Worm (Caenorhabditis elegans): ENCODE measurements around the gene clh-4.

Gene clh-4

ce11 chrX:4128684-4129083 is 28.3 kb upstream of the clh-4 start:
- TF ChIP-seq nhr-77 (tag; optimal IDR thresholded peaks at IDR 0.05) = no peak
- TF ChIP-seq lsy-2 (tag; optimal IDR thresholded peaks at IDR 0.05) = no peak
- TF ChIP-seq R02D3.7 (tag; optimal IDR thresholded peaks at IDR 0.05) = no peak
- no peak for TF ChIP-seq alr-1 (tag; optimal IDR thresholded peaks at IDR 0.05)
- no peak for TF ChIP-seq unc-39 (tag; optimal IDR thresholded peaks at IDR 0.05)
- TF ChIP-seq sma-3 (GFP tag; optimal IDR thresholded peaks at IDR 0.05) = no peak
- TF ChIP-seq ceh-82 (tag; optimal IDR thresholded peaks at IDR 0.05) = no peak
- TF ChIP-seq gmeb-1 (tag; optimal IDR thresholded peaks at IDR 0.05) = no peak
- TF ChIP-seq nhr-25 (tag; optimal IDR thresholded peaks at IDR 0.05) = no peak
- TF ChIP-seq nhr-21 (tag; optimal IDR thresholded peaks at IDR 0.05) = no peak
- TF ChIP-seq snpc-4 (tag; optimal IDR thresholded peaks at IDR 0.05) = no peak
- no peak for TF ChIP-seq lin-13 (GFP tag; optimal IDR thresholded peaks at IDR 0.05)
- no peak for TF ChIP-seq sma-9 (GFP tag; optimal IDR thresholded peaks at IDR 0.05)
- no peak for TF ChIP-seq sma-9 (tag; optimal IDR thresholded peaks at IDR 0.05)
- no peak for TF ChIP-seq mdl-1 (tag; optimal IDR thresholded peaks at IDR 0.05)
- TF ChIP-seq lin-11 (tag; optimal IDR thresholded peaks at IDR 0.05) = no peak
- no peak for TF ChIP-seq elt-3 (tag; optimal IDR thresholded peaks at IDR 0.05)

ce11 chrX:4125165-4125803 is 24.9 kb upstream of the clh-4 start:
- TF ChIP-seq aly-2 (tag; optimal IDR thresholded peaks at IDR 0.05) (no peak), ztf-4 (tag; optimal IDR thresholded peaks at IDR 0.05) (no peak), nhr-237 (tag; optimal IDR thresholded peaks at IDR 0.05) (no peak), gmeb-1 (tag; optimal IDR thresholded peaks at IDR 0.05) (no peak), F13H6.1 (tag; optimal IDR thresholded peaks at IDR 0.05) (no peak), nhr-129 (tag; optimal IDR thresholded peaks at IDR 0.05) (no peak), alr-1 (tag; optimal IDR thresholded peaks at IDR 0.05) (no peak), peb-1 (tag; optimal IDR thresholded peaks at IDR 0.05) (no peak), nhr-12 (tag; optimal IDR thresholded peaks at IDR 0.05) (no peak), mab-5 (tag; optimal IDR thresholded peaks at IDR 0.05) (no peak), lsy-2 (tag; optimal IDR thresholded peaks at IDR 0.05) (no peak), lin-39 (tag; optimal IDR thresholded peaks at IDR 0.05) (no peak), skn-1 (tag; optimal IDR thresholded peaks at IDR 0.05) (no peak), nhr-25 (tag; optimal IDR thresholded peaks at IDR 0.05) (no peak), crh-2 (tag; optimal IDR thresholded peaks at IDR 0.05) (no peak), nhr-11 (tag; optimal IDR thresholded peaks at IDR 0.05) (no peak), nhr-23 (tag; optimal IDR thresholded peaks at IDR 0.05) (no peak)

DNA sequence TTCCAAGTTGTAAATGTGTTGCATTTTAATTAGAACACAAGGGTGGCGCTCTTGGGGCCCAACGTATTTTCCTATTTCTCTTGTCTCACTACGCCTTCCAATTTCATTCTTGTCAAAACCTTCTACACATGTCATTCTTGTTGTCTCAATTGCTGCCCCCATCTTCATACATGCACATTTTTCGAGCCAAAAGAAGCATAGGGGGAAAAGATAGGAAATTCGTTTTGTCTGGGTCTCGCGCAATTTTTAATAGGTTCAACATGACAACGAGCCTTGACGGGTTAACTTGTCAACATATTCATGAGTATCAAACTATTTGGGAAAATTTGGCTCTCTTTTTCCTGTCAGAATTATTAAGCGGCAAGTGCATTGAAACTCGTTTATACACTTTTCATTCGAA is 23.0 kb upstream of the clh-4 start:
- no peak for TF ChIP-seq sma-3 (GFP tag; optimal IDR thresholded peaks at IDR 0.05)
- TF ChIP-seq ama-1 (optimal IDR thresholded peaks at IDR 0.05) = no peak
- no peak for TF ChIP-seq ztf-1 (GFP tag; conservative IDR thresholded peaks at IDR 0.05)
- no peak for TF ChIP-seq mab-5 (tag; optimal IDR thresholded peaks at IDR 0.05)
- TF ChIP-seq nhr-12 (tag; optimal IDR thresholded peaks at IDR 0.05) = no peak
- TF ChIP-seq lin-11 (tag; optimal IDR thresholded peaks at IDR 0.05) = no peak
- no peak for TF ChIP-seq lsy-2 (tag; optimal IDR thresholded peaks at IDR 0.05)
- TF ChIP-seq ceh-82 (tag; optimal IDR thresholded peaks at IDR 0.05) = no peak
- TF ChIP-seq zag-1 (tag; optimal IDR thresholded peaks at IDR 0.05) = no peak
- TF ChIP-seq mdl-1 (tag; optimal IDR thresholded peaks at IDR 0.05) = no peak

DNA sequence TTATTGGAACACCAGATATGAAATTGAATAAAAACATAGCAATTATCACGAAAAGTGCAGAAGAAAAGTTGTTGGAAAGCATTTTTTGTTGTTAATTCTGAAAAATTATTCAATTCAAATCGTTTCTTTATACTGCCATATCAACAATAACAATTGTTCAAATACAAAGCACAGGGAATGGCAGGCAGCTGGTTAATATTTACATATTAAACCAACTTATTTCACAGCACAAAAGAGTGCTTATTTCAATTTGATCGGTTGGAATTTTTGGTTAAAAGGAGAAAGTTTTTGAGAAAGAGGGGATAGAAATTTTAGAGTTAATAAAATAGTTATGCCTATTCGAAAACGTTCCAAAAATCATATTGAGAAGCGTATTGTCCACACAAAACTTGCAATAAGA is 20.6 kb upstream of the clh-4 start, which contains the start of gene F09F9.3:
Gene F09F9.3, minus strand, starts transcription at position 101 of the 400 bp plus-strand sequence.
- TF ChIP-seq lin-39 (tag; optimal IDR thresholded peaks at IDR 0.05) (no peak), elt-3 (tag; optimal IDR thresholded peaks at IDR 0.05) (no peak), C34F6.9 (tag; optimal IDR thresholded peaks at IDR 0.05) (no peak), snpc-4 (tag; optimal IDR thresholded peaks at IDR 0.05) (no peak), nhr-10 (tag; optimal IDR thresholded peaks at IDR 0.05) (no peak), dmd-4 (tag; optimal IDR thresholded peaks at IDR 0.05) (no peak), ceh-82 (tag; optimal IDR thresholded peaks at IDR 0.05) (no peak)

- TF ChIP-seq nhr-12 (tag; optimal IDR thresholded peaks at IDR 0.05) (no peak), nhr-77 (tag; optimal IDR thresholded peaks at IDR 0.05) (no peak), dmd-4 (tag; optimal IDR thresholded peaks at IDR 0.05) (no peak), blmp-1 (tag; optimal IDR thresholded peaks at IDR 0.05; ENCODE audit: insufficient read depth) (no peak), sma-9 (GFP tag; optimal IDR thresholded peaks at IDR 0.05) (no peak), sma-9 (tag; optimal IDR thresholded peaks at IDR 0.05) (no peak), nhr-21 (tag; optimal IDR thresholded peaks at IDR 0.05) (no peak), peb-1 (tag; optimal IDR thresholded peaks at IDR 0.05) (no peak), lin-11 (tag; optimal IDR thresholded peaks at IDR 0.05) (no peak), ztf-11 (tag; optimal IDR thresholded peaks at IDR 0.05) (no peak), nhr-23 (tag; optimal IDR thresholded peaks at IDR 0.05) (no peak), lsy-2 (tag; optimal IDR thresholded peaks at IDR 0.05) (no peak), unc-62 (GFP tag; optimal IDR thresholded peaks at IDR 0.05) (no peak), ama-1 (optimal IDR thresholded peaks at IDR 0.05) (no peak), ceh-16 (tag; optimal IDR thresholded peaks at IDR 0.05) (no peak), sma-3 (GFP tag; optimal IDR thresholded peaks at IDR 0.05) (no peak), nhr-6 (tag; optimal IDR thresholded peaks at IDR 0.05) (no peak), Y55F3AM.14 (GFP tag; optimal IDR thresholded peaks at IDR 0.05) (no peak), ztf-1 (GFP tag; conservative IDR thresholded peaks at IDR 0.05) (no peak), crh-2 (tag; optimal IDR thresholded peaks at IDR 0.05) (no peak), elt-3 (tag; optimal IDR thresholded peaks at IDR 0.05) (no peak)
Measured at ce11 chrX:4117626-4118025, 17.3 kb upstream of the clh-4 start, which contains the start of gene F09F9.5. Gene F09F9.5, plus strand, starts transcription at chrX:4117926.

Measured in whole organism, L2 larva.